Worm (Caenorhabditis elegans) whole organism, L3 larva: ENCODE results near the gene fbxa-116.

Experiments used
- ama-1 ChIP-seq: fragments of 150-350 bp; optimal IDR thresholded peaks from 2 replicates; lab custom pipeline; 2018
- nhr-11 ChIP-seq: fragments of 150-350 bp; optimal IDR thresholded peaks from 2 replicates; lab custom pipeline; 2014; ENCODE audit warnings: missing biosample characterization, missing genetic modification characterization
- nhr-23 ChIP-seq: fragments of 150-350 bp; optimal IDR thresholded peaks from 2 replicates; lab custom pipeline; 2014; ENCODE audit warnings: missing biosample characterization, missing genetic modification reagents, missing genetic modification characterization
- nhr-28 ChIP-seq: fragments of 150-350 bp; optimal IDR thresholded peaks from 2 replicates; lab custom pipeline; 2014; ENCODE audit warnings: missing biosample characterization, missing genetic modification characterization
- nhr-76 ChIP-seq: fragments of 150-350 bp; sonication (generic microtip); optimal IDR thresholded peaks from 5 replicates; lab custom pipeline; 2014; ENCODE audit warnings: missing biosample characterization, missing genetic modification characterization
- ztf-11 ChIP-seq: fragments of 150-350 bp; optimal IDR thresholded peaks from 2 replicates; lab custom pipeline; 2014; ENCODE audit warnings: missing biosample characterization, missing genetic modification characterization
- ztf-4 ChIP-seq: fragments of 150-350 bp; optimal IDR thresholded peaks from 2 replicates; lab custom pipeline; 2014; ENCODE audit warnings: missing biosample characterization, missing genetic modification characterization

DNA sequence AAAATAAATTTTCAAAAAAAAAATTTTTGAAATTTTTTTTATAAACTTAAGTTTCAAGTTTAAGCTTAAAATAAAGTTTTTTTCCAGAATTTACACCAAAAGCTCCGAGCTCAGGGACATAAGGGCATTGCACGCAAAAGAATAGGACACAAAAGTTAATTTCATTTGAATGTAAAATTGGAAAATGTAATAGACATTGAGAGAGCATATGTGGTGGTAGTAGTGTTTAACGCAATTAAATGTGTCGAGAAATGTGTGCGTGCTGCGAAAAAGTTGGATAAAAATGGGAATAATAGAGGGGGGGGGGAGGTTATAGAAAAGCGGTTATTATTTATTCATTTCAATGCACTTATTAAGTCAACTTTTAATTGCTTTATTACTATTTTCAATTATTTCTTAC lies 31.9 kb upstream of the fbxa-116 start:
- TF ChIP-seq ztf-4 = no peak
- no peak for TF ChIP-seq ztf-11 (tag; lab: Kevin White, UChicago)
- no peak for TF ChIP-seq nhr-23
- no peak for TF ChIP-seq nhr-11 (tag; lab: Kevin White, UChicago)
- no peak for TF ChIP-seq nhr-76 (tag; lab: Kevin White, UChicago)
- no peak for TF ChIP-seq ama-1 (lab: Kevin White, UChicago)
- no peak for TF ChIP-seq nhr-28 (tag; lab: Kevin White, UChicago)
